Worm (Caenorhabditis elegans): ENCODE measurements around the gene C25H3.17.

Gene C25H3.17

ce11 chrII:5660736-5661734 lies 8.4 kb downstream of the C25H3.17 start, which contains the start of the genes ift-43 and mdt-26:
TSS of gene ift-43 (minus strand) at chrII:5660786.
TSS of gene mdt-26 (plus strand) at chrII:5661181.
- no peak for TF ChIP-seq fkh-2 (tag; optimal IDR thresholded peaks at IDR 0.05)
- TF ChIP-seq eor-1 (tag; optimal IDR thresholded peaks at IDR 0.05), result no peak
- TF ChIP-seq nhr-77 (tag; optimal IDR thresholded peaks at IDR 0.05), result no peak
- TF ChIP-seq mdl-1 (tag; optimal IDR thresholded peaks at IDR 0.05), result peak; percentile 46
- no peak for TF ChIP-seq nhr-11 (tag; optimal IDR thresholded peaks at IDR 0.05)
- no peak for TF ChIP-seq mml-1 (tag; optimal IDR thresholded peaks at IDR 0.05)
- TF ChIP-seq aly-2 (tag; optimal IDR thresholded peaks at IDR 0.05), result peak; percentile 76
- TF ChIP-seq ztf-4 (tag; optimal IDR thresholded peaks at IDR 0.05), result peak; percentile 56
- TF ChIP-seq nhr-25 (tag; optimal IDR thresholded peaks at IDR 0.05), result peak; percentile 80
- TF ChIP-seq daf-12 (tag; optimal IDR thresholded peaks at IDR 0.05), result no peak
- TF ChIP-seq nhr-43 (tag; optimal IDR thresholded peaks at IDR 0.05; ENCODE audit: poor library complexity, severe bottlenecking), result peak; percentile 78
- TF ChIP-seq elt-2 (tag; optimal IDR thresholded peaks at IDR 0.05), result peak; percentile 65
- peak; percentile 100 for TF ChIP-seq nfya-1 (tag; optimal IDR thresholded peaks at IDR 0.05; ENCODE audit: insufficient read depth)
- peak; percentile 100 for TF ChIP-seq ama-1 (optimal IDR thresholded peaks at IDR 0.05)
- no peak for TF ChIP-seq egl-27 (tag; optimal IDR thresholded peaks at IDR 0.05)
- TF ChIP-seq fkh-10 (GFP tag; optimal IDR thresholded peaks at IDR 0.05), result peak; percentile 19
- no peak for TF ChIP-seq ceh-16 (tag; optimal IDR thresholded peaks at IDR 0.05)
- no peak for TF ChIP-seq ceh-82 (tag; optimal IDR thresholded peaks at IDR 0.05)
- TF ChIP-seq lin-15B (tag; optimal IDR thresholded peaks at IDR 0.05), result peak; percentile 80
- peak; percentile 2 for TF ChIP-seq pqm-1 (tag; optimal IDR thresholded peaks at IDR 0.05)
- TF ChIP-seq ceh-28 (tag; optimal IDR thresholded peaks at IDR 0.05), result peak; percentile 83
- no peak for TF ChIP-seq zag-1 (tag; optimal IDR thresholded peaks at IDR 0.05)
- no peak for TF ChIP-seq ztf-11 (tag; optimal IDR thresholded peaks at IDR 0.05)
- TF ChIP-seq fos-1 (tag; optimal IDR thresholded peaks at IDR 0.05), result no peak
- no peak for TF ChIP-seq sea-2 (GFP tag; optimal IDR thresholded peaks at IDR 0.05)
- peak; percentile 36 for TF ChIP-seq jun-1 (tag; optimal IDR thresholded peaks at IDR 0.05)
- TF ChIP-seq lsy-12 (tag; optimal IDR thresholded peaks at IDR 0.05), result peak; percentile 74
- no peak for TF ChIP-seq nhr-76 (tag; optimal IDR thresholded peaks at IDR 0.05)
- no peak for TF ChIP-seq elt-3 (tag; optimal IDR thresholded peaks at IDR 0.05)
- no peak for TF ChIP-seq R02D3.7 (tag; optimal IDR thresholded peaks at IDR 0.05)
- peak; percentile 60 for TF ChIP-seq egl-5 (tag; optimal IDR thresholded peaks at IDR 0.05)
- TF ChIP-seq skn-1 (tag; optimal IDR thresholded peaks at IDR 0.05), result no peak
- no peak for TF ChIP-seq unc-39 (tag; optimal IDR thresholded peaks at IDR 0.05)
- peak; percentile 49 for TF ChIP-seq snpc-4 (tag; optimal IDR thresholded peaks at IDR 0.05)
- peak; percentile 98 for TF ChIP-seq hmg-11 (tag; optimal IDR thresholded peaks at IDR 0.05)
- TF ChIP-seq tbx-2 (tag; optimal IDR thresholded peaks at IDR 0.05), result peak; percentile 67
- peak; percentile 98 for TF ChIP-seq lin-39 (tag; optimal IDR thresholded peaks at IDR 0.05)
- no peak for TF ChIP-seq nhr-12 (tag; optimal IDR thresholded peaks at IDR 0.05)
- peak; percentile 73 for TF ChIP-seq pha-4 (tag; optimal IDR thresholded peaks at IDR 0.05)
- TF ChIP-seq nhr-237 (tag; optimal IDR thresholded peaks at IDR 0.05), result no peak
- TF ChIP-seq ZK546.5 (tag; optimal IDR thresholded peaks at IDR 0.05), result no peak
- TF ChIP-seq ceh-9 (tag; optimal IDR thresholded peaks at IDR 0.05), result no peak
- peak; percentile 49 for TF ChIP-seq nhr-23 (tag; optimal IDR thresholded peaks at IDR 0.05)
- no peak for TF ChIP-seq nhr-28 (tag; optimal IDR thresholded peaks at IDR 0.05)
- peak; percentile 10 for TF ChIP-seq unc-62 (GFP tag; optimal IDR thresholded peaks at IDR 0.05)
- no peak for TF ChIP-seq nhr-67 (tag; optimal IDR thresholded peaks at IDR 0.05)
- no peak for TF ChIP-seq elt-1 (tag; optimal IDR thresholded peaks at IDR 0.05)
